Worm (Caenorhabditis elegans) whole organism, young adult: ENCODE data around the gene trpp-6.

ENCODE experiments used
- D2030.7 ChIP-seq: fragments of 200-800 bp; sonication (Bioruptor generic); IDR thresholded peaks from 2 replicates; pipeline ENCODE4 v1.3.6; 2022; ENCODE audit warnings: missing genetic modification reagents, missing genetic modification characterization, missing compliant biosample characterization
- F33H1.4 ChIP-seq: fragments of 200-800 bp; sonication (Bioruptor generic); IDR thresholded peaks from 2 replicates; pipeline ENCODE4 v1.3.6; 2022; ENCODE audit warnings: missing genetic modification reagents, missing genetic modification characterization, missing compliant biosample characterization
- F37B4.10 ChIP-seq: fragments of 200-800 bp; sonication (Bioruptor generic); IDR thresholded peaks from 2 replicates; pipeline ENCODE4 v1.3.6; 2022; ENCODE audit warnings: missing genetic modification characterization, missing compliant biosample characterization
- K12H6.12 ChIP-seq: fragments of 200-800 bp; sonication (Bioruptor generic); optimal IDR thresholded peaks from 2 replicates; lab custom pipeline; 2018; ENCODE audit warnings: mild to moderate bottlenecking, missing genetic modification characterization, missing compliant biosample characterization
- Y53F4B.3 ChIP-seq: fragments of 200-800 bp; sonication (Bioruptor generic); IDR thresholded peaks from 2 replicates; pipeline ENCODE4 v1.3.6; 2022; ENCODE audit warnings: missing genetic modification reagents, missing genetic modification characterization, missing compliant biosample characterization
- Y95B8A.8 ChIP-seq: fragments of 200-800 bp; sonication (Bioruptor generic); IDR thresholded peaks from 2 replicates; pipeline ENCODE4 v1.3.6; 2022; ENCODE audit warnings: missing genetic modification reagents, missing genetic modification characterization, missing compliant biosample characterization
- ama-1 ChIP-seq, 3 experiments: fragments of 150-350 bp in 1 of 3; sonication (generic microtip) in 2 of 3; optimal IDR thresholded peaks; 2 replicates each; lab custom pipeline; 2014 to 2018; ENCODE audit warnings: missing biosample characterization in 2 of 3, missing genetic modification characterization in 2 of 3, missing genetic modification reagents in 2 of 3
- aptf-2 ChIP-seq: fragments of 200-800 bp; sonication (Bioruptor generic); conservative IDR thresholded peaks from 2 replicates; pipeline ENCODE4 v1.3.6; 2022; ENCODE audit warnings: missing genetic modification reagents, missing genetic modification characterization, missing compliant biosample characterization
- aptf-3 ChIP-seq: fragments of 200-800 bp; sonication (Bioruptor generic); IDR thresholded peaks from 2 replicates; pipeline ENCODE4 v1.3.6; 2022; ENCODE audit warnings: missing genetic modification characterization, missing compliant biosample characterization
- attf-3 ChIP-seq: fragments of 200-800 bp; sonication (Bioruptor generic); conservative IDR thresholded peaks from 2 replicates; pipeline ENCODE4 v1.3.6; 2022; ENCODE audit warnings: missing genetic modification reagents, missing genetic modification characterization, missing compliant biosample characterization
- ccch-3 ChIP-seq: fragments of 200-800 bp; sonication (Bioruptor generic); optimal IDR thresholded peaks from 2 replicates; lab custom pipeline; 2018; ENCODE audit warnings: mild to moderate bottlenecking, missing genetic modification characterization, missing compliant biosample characterization
- cebp-1 ChIP-seq, 2 experiments: fragments of 200-800 bp in 1 of 2; sonication (Bioruptor generic) in 1 of 2; sonication (generic microtip) in 1 of 2; IDR thresholded peaks in 1 of 2; optimal IDR thresholded peaks in 1 of 2; 2 replicates each; pipeline versions ENCODE4 v1.3.6 to Lab custom; 2017 to 2022; ENCODE audit warnings: missing compliant biosample characterization in 2 of 2, missing genetic modification characterization in 2 of 2, mild to moderate bottlenecking in 1 of 2, missing genetic modification reagents in 1 of 2, moderate library complexity in 1 of 2
- ceh-27 ChIP-seq: fragments of 200-800 bp; sonication (Bioruptor generic); optimal IDR thresholded peaks from 2 replicates; lab custom pipeline; 2018; ENCODE audit warnings: mild to moderate bottlenecking, missing genetic modification characterization, moderate library complexity, missing compliant biosample characterization
- ceh-40 ChIP-seq: fragments of 200-800 bp; sonication (Bioruptor generic); IDR thresholded peaks from 2 replicates; pipeline ENCODE4 v1.3.6; 2022; ENCODE audit warnings: missing genetic modification characterization, missing compliant biosample characterization
- chd-7 ChIP-seq: sonication (generic microtip); optimal IDR thresholded peaks from 2 replicates; lab custom pipeline; 2016; ENCODE audit warnings: mild to moderate bottlenecking, missing genetic modification characterization, moderate library complexity, missing compliant biosample characterization
- dpl-1 ChIP-seq: fragments of 150-350 bp; optimal IDR thresholded peaks from 2 replicates; lab custom pipeline; 2014; ENCODE audit warnings: missing biosample characterization, missing genetic modification reagents, missing genetic modification characterization
- egrh-3 ChIP-seq: fragments of 200-800 bp; sonication (Bioruptor generic); IDR thresholded peaks from 2 replicates; pipeline ENCODE4 v1.3.6; 2022; ENCODE audit warnings: missing genetic modification reagents, missing genetic modification characterization, missing compliant biosample characterization
- ets-4 ChIP-seq: fragments of 200-800 bp; sonication (Bioruptor generic); optimal IDR thresholded peaks from 2 replicates; lab custom pipeline; 2018; ENCODE audit warnings: mild to moderate bottlenecking, missing genetic modification characterization, missing compliant biosample characterization
- hlh-12 ChIP-seq: sonication (generic microtip); optimal IDR thresholded peaks from 2 replicates; lab custom pipeline; 2016; ENCODE audit warnings: missing genetic modification characterization, missing compliant biosample characterization
- hmg-1.2 ChIP-seq: fragments of 200-800 bp; sonication (Bioruptor generic); IDR thresholded peaks from 2 replicates; pipeline ENCODE4 v1.3.6; 2022; ENCODE audit warnings: missing genetic modification reagents, missing genetic modification characterization, missing compliant biosample characterization
- hrde-1 ChIP-seq: sonication (generic microtip); optimal IDR thresholded peaks from 2 replicates; lab custom pipeline; 2016; ENCODE audit warnings: missing genetic modification characterization, mild to moderate bottlenecking, missing compliant biosample characterization, moderate library complexity, missing genotype, missing genetic modification reagents, borderline replicate concordance
- hsf-1 ChIP-seq: fragments of 200-800 bp; sonication (Bioruptor generic); IDR thresholded peaks from 2 replicates; pipeline ENCODE4 v1.3.6; 2022; ENCODE audit warnings: missing genetic modification reagents, missing genetic modification characterization, missing compliant biosample characterization
- lag-1 ChIP-seq: fragments of 200-800 bp; sonication (Bioruptor generic); IDR thresholded peaks from 2 replicates; pipeline ENCODE4 v1.3.6; 2022; ENCODE audit warnings: missing genetic modification reagents, missing genetic modification characterization, missing compliant biosample characterization
- lin-35 ChIP-seq, 3 experiments: fragments of 150-350 bp in 2 of 3; sonication (generic microtip) in 1 of 3; optimal IDR thresholded peaks; 2 replicates each; lab custom pipeline; 2014 to 2018; ENCODE audit warnings: missing biosample characterization in 3 of 3, missing genetic modification characterization in 3 of 3, missing genetic modification reagents in 3 of 3
- lin-40 ChIP-seq: sonication (generic microtip); optimal IDR thresholded peaks from 2 replicates; lab custom pipeline; 2016; ENCODE audit warnings: missing genetic modification characterization, mild to moderate bottlenecking, missing compliant biosample characterization, missing genotype, missing genetic modification reagents
- lin-54 ChIP-seq: fragments of 200-800 bp; sonication (Bioruptor generic); optimal IDR thresholded peaks from 2 replicates; lab custom pipeline; 2018; ENCODE audit warnings: mild to moderate bottlenecking, missing genetic modification characterization, missing compliant biosample characterization
- lsl-1 ChIP-seq: fragments of 200-800 bp; sonication (Bioruptor generic); optimal IDR thresholded peaks from 2 replicates; lab custom pipeline; 2018; ENCODE audit warnings: mild to moderate bottlenecking, missing genetic modification characterization, moderate library complexity, missing compliant biosample characterization
- lsy-27 ChIP-seq: sonication (generic microtip); optimal IDR thresholded peaks from 2 replicates; lab custom pipeline; 2017; ENCODE audit warnings: missing genetic modification characterization, mild to moderate bottlenecking, missing compliant biosample characterization, antibody characterized with exemption, missing genotype, borderline replicate concordance; ENCODE audit not compliant: insufficient read depth
- madf-6 ChIP-seq: fragments of 200-800 bp; sonication (Bioruptor generic); IDR thresholded peaks from 2 replicates; pipeline ENCODE4 v1.3.6; 2022; ENCODE audit warnings: missing genetic modification reagents, missing genetic modification characterization, missing compliant biosample characterization
- madf-8 ChIP-seq: fragments of 200-800 bp; sonication (Bioruptor generic); conservative IDR thresholded peaks from 2 replicates; pipeline ENCODE4 v1.3.6; 2022; ENCODE audit warnings: missing genetic modification reagents, missing genetic modification characterization, missing compliant biosample characterization
- mel-28 ChIP-seq: sonication (generic microtip); optimal IDR thresholded peaks from 2 replicates; lab custom pipeline; 2016; ENCODE audit warnings: borderline replicate concordance, mild to moderate bottlenecking, missing genetic modification characterization, missing compliant biosample characterization
- mxl-1 ChIP-seq: sonication (generic microtip); optimal IDR thresholded peaks from 2 replicates; lab custom pipeline; 2016; ENCODE audit warnings: missing genetic modification characterization, missing compliant biosample characterization
- nhr-120 ChIP-seq: fragments of 200-800 bp; sonication (Bioruptor generic); IDR thresholded peaks from 2 replicates; pipeline ENCODE4 v1.3.6; 2022; ENCODE audit warnings: missing genetic modification characterization, missing compliant biosample characterization
- nhr-27 ChIP-seq: fragments of 200-800 bp; sonication (Bioruptor generic); optimal IDR thresholded peaks from 2 replicates; lab custom pipeline; 2018; ENCODE audit warnings: mild to moderate bottlenecking, missing genetic modification characterization, moderate library complexity, missing compliant biosample characterization
- pbrm-1 ChIP-seq: fragments of 200-800 bp; sonication (Bioruptor generic); IDR thresholded peaks from 2 replicates; pipeline ENCODE4 v1.3.6; 2022; ENCODE audit warnings: missing genetic modification reagents, missing genetic modification characterization, missing compliant biosample characterization
- repo-1 ChIP-seq: sonication (generic microtip); optimal IDR thresholded peaks from 2 replicates; lab custom pipeline; 2017; ENCODE audit warnings: mild to moderate bottlenecking, missing genetic modification characterization, missing compliant biosample characterization
- snpc-1.3 ChIP-seq: sonication (generic microtip); optimal IDR thresholded peaks from 2 replicates; lab custom pipeline; 2017; ENCODE audit warnings: missing genetic modification characterization, mild to moderate bottlenecking, missing compliant biosample characterization, antibody characterized with exemption, moderate library complexity, missing genotype, missing genetic modification reagents; ENCODE audit not compliant: insufficient read depth
- snpc-4 ChIP-seq, 5 experiments: fragments of 150-350 bp in 1 of 5; sonication (generic microtip) in 4 of 5; optimal IDR thresholded peaks; 2 replicates each; lab custom pipeline; 2014 to 2018; ENCODE audit warnings: missing genetic modification characterization in 5 of 5, missing biosample characterization in 3 of 5, antibody characterized with exemption in 2 of 5, mild to moderate bottlenecking in 2 of 5, missing compliant biosample characterization in 2 of 5, missing genotype in 2 of 5, moderate library complexity in 2 of 5, missing genetic modification reagents in 1 of 5
- tbp1 ChIP-seq: fragments of 200-800 bp; sonication (Bioruptor generic); optimal IDR thresholded peaks from 2 replicates; lab custom pipeline; 2018; ENCODE audit warnings: mild to moderate bottlenecking, missing genetic modification characterization, missing compliant biosample characterization
- tbx-9 ChIP-seq: sonication (generic microtip); optimal IDR thresholded peaks from 2 replicates; lab custom pipeline; 2016; ENCODE audit warnings: borderline replicate concordance, missing genetic modification characterization, inconsistent platforms, missing compliant biosample characterization
- tlf-1 ChIP-seq: fragments of 200-800 bp; sonication (Bioruptor generic); optimal IDR thresholded peaks from 2 replicates; lab custom pipeline; 2018; ENCODE audit warnings: mild to moderate bottlenecking, missing genetic modification characterization, missing compliant biosample characterization
- xnd-1 ChIP-seq: sonication (generic microtip); optimal IDR thresholded peaks from 2 replicates; lab custom pipeline; 2016; ENCODE audit warnings: missing genotype, missing genetic modification reagents, missing genetic modification characterization, missing compliant biosample characterization
- ztf-26 ChIP-seq: sonication (generic microtip); optimal IDR thresholded peaks from 2 replicates; lab custom pipeline; 2017; ENCODE audit warnings: missing genetic modification characterization, missing compliant biosample characterization
- ztf-6 ChIP-seq: fragments of 200-800 bp; sonication (Bioruptor generic); IDR thresholded peaks from 2 replicates; pipeline ENCODE4 v1.3.6; 2022; ENCODE audit warnings: missing genetic modification reagents, missing genetic modification characterization, missing compliant biosample characterization

The trpp-6 gene

ce11 chrV:10019083-10019624 lies 27.5 kb downstream of the trpp-6 start (continued):
- TF ChIP-seq ccch-3 (GFP tag; lab: Kevin White, UChicago): no peak
- no peak for TF ChIP-seq ztf-6
- TF ChIP-seq repo-1 (tag; lab: Kevin White, UChicago): no peak
- TF ChIP-seq lag-1 (GFP tag; lab: Robert Waterston, UW): no peak
- no peak for TF ChIP-seq ama-1 (optimal IDR thresholded peaks at IDR 0.05; lab: Kevin White, UChicago)
- no peak for TF ChIP-seq ama-1 (GFP tag; optimal IDR thresholded peaks at IDR 0.05; lab: Kevin White, UChicago)
- TF ChIP-seq ztf-26 (tag; lab: Kevin White, UChicago): no peak
- no peak for TF ChIP-seq F33H1.4 (GFP tag; lab: Robert Waterston, UW)
- peak; percentile 9; the same call in 1 of the 2 replicates for TF ChIP-seq hsf-1 (GFP tag; lab: Robert Waterston, UW)
- no peak; the same call in 1 of the 2 replicates for TF ChIP-seq attf-3
- no peak for TF ChIP-seq lin-35 (GFP tag; optimal IDR thresholded peaks at IDR 0.05; lab: Kevin White, UChicago)
- TF ChIP-seq Y53F4B.3 (GFP tag; lab: Robert Waterston, UW): no peak
- TF ChIP-seq tlf-1 (GFP tag; lab: Kevin White, UChicago): no peak
- no peak for TF ChIP-seq hrde-1
- no peak for TF ChIP-seq tbx-9 (tag; lab: Kevin White, UChicago)
- no peak for TF ChIP-seq snpc-4 (GFP tag; optimal IDR thresholded peaks at IDR 0.05; lab: Kevin White, UChicago)
- TF ChIP-seq snpc-4 (tag; optimal IDR thresholded peaks at IDR 0.05; lab: Kevin White, UChicago): no peak
- no peak for TF ChIP-seq ceh-27 (GFP tag; lab: Kevin White, UChicago)
- TF ChIP-seq snpc-1.3: no peak
- TF ChIP-seq mel-28 (tag; lab: Kevin White, UChicago): no peak
- TF ChIP-seq ets-4 (GFP tag; lab: Kevin White, UChicago): no peak
- no peak for TF ChIP-seq hlh-12 (tag; lab: Kevin White, UChicago)
- peak; percentile 68 for TF ChIP-seq Y95B8A.8 (GFP tag; lab: Robert Waterston, UW)
- TF ChIP-seq lin-40 (tag; lab: Kevin White, UChicago): no peak
- TF ChIP-seq pbrm-1: no peak; the same call in 1 of the 2 replicates

- no peak for TF ChIP-seq ceh-40 (GFP tag; lab: Robert Waterston, UW)
- no peak for TF ChIP-seq tbx-9 (tag; lab: Kevin White, UChicago)
- peak; percentile 10 for TF ChIP-seq chd-7 (tag; lab: Kevin White, UChicago)
- peak; percentile 40; the same call in 1 of the 2 replicates for TF ChIP-seq aptf-2 (GFP tag; lab: Robert Waterston, UW)
- no peak for TF ChIP-seq lin-54 (GFP tag; lab: Kevin White, UChicago)
- TF ChIP-seq K12H6.12 (tag; lab: Kevin White, UChicago): peak; percentile 17
- no peak for TF ChIP-seq xnd-1 (tag; lab: Kevin White, UChicago)
- TF ChIP-seq hsf-1 (GFP tag; lab: Robert Waterston, UW): peak; percentile 27; the same call in 1 of the 2 replicates
- no peak for TF ChIP-seq ama-1 (optimal IDR thresholded peaks at IDR 0.05; lab: Kevin White, UChicago)
- peak in 1 of 2 experiments; percentile 64 for TF ChIP-seq ama-1 (GFP tag; optimal IDR thresholded peaks at IDR 0.05; lab: Kevin White, UChicago)
- TF ChIP-seq dpl-1 (GFP tag; lab: Kevin White, UChicago): no peak
- TF ChIP-seq mxl-1 (tag; lab: Kevin White, UChicago): no peak
- no peak for TF ChIP-seq F37B4.10 (GFP tag; lab: Robert Waterston, UW)
- TF ChIP-seq lsl-1: no peak
- no peak for TF ChIP-seq lsy-27 (tag; lab: Kevin White, UChicago)
- 0 out of 2 replicates have a peak, but pooled peaks have one; percentile 17 for TF ChIP-seq madf-8 (GFP tag; lab: Robert Waterston, UW)
- TF ChIP-seq aptf-3 (GFP tag; lab: Robert Waterston, UW): peak; percentile 23; the same call in 1 of the 2 replicates
- peak; percentile 50; the same call in 1 of the 2 replicates for TF ChIP-seq hmg-1.2
- TF ChIP-seq nhr-27: no peak
- TF ChIP-seq nhr-120 (GFP tag; lab: Robert Waterston, UW): no peak
- TF ChIP-seq cebp-1 (GFP tag; IDR thresholded peaks at IDR 0.05; lab: Robert Waterston, UW): 0 out of 2 replicates have a peak, but pooled peaks have one; percentile 17
- TF ChIP-seq cebp-1 (tag; optimal IDR thresholded peaks at IDR 0.05; lab: Kevin White, UChicago): peak; percentile 42
- peak; percentile 7 for TF ChIP-seq tbp1 (GFP tag; lab: Kevin White, UChicago)
- TF ChIP-seq egrh-3 (GFP tag; lab: Robert Waterston, UW): no peak
- peak; percentile 39; the same call in 1 of the 2 replicates for TF ChIP-seq madf-6 (GFP tag; lab: Robert Waterston, UW)
- peak; percentile 32; the same call in 1 of the 2 replicates for TF ChIP-seq D2030.7 (GFP tag; lab: Robert Waterston, UW)
- no peak for TF ChIP-seq lag-1 (GFP tag; lab: Robert Waterston, UW)
These were observed 28.2 kb downstream of the trpp-6 start for ce11 chrV:10019934-10020333.
